Worm (Caenorhabditis elegans): ENCODE measurements around the gene arl-5.

arl-5 gene

DNA sequence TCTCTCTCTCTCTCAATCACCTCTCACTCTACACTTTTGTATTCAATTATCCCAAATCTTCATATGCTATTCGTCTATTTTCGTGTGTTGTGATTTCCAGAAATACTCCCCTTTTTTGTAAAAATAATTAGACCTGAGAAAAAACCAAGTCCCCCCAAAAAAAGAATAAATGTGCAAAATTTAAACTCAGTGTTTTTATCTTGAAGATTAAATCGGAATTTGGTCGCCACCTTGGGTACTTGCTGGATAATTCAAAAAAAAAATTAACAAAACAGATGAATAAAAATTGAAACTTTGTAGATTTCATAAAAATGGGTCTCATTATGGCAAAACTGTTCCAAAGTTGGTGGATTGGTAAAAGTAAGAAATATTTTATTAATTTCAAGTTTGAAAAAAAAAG is at the start of gene arl-5:
Gene arl-5, plus strand, starts transcription at position 301 of the 400 bp plus-strand sequence.
- no peak for TF ChIP-seq jun-1 (tag; optimal IDR thresholded peaks at IDR 0.05)
- TF ChIP-seq hmg-11 (tag; optimal IDR thresholded peaks at IDR 0.05), result no peak
- no peak for TF ChIP-seq ama-1 (optimal IDR thresholded peaks at IDR 0.05)

DNA sequence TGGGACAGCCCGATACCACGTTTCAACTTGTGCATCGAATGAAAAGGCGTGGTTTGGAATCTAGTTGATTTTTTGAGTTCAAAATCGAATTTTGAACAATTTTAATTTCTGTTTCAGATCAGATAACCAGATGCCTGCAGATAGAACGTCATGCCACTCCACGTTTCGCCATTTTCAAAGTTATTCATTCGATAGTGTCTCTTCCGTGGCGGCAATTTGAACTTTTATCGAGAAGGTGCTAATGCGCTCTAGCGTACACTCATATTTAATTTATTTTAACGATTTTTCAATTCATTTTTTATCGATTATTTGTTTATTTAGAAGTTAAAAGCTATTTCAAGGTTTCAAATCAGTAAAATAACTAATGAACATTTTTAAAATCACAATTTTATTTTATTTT is 47.1 kb upstream of the arl-5 start:
- TF ChIP-seq jun-1 (tag; optimal IDR thresholded peaks at IDR 0.05) (no peak), lin-15B (tag; optimal IDR thresholded peaks at IDR 0.05) (peak; percentile 18)

DNA sequence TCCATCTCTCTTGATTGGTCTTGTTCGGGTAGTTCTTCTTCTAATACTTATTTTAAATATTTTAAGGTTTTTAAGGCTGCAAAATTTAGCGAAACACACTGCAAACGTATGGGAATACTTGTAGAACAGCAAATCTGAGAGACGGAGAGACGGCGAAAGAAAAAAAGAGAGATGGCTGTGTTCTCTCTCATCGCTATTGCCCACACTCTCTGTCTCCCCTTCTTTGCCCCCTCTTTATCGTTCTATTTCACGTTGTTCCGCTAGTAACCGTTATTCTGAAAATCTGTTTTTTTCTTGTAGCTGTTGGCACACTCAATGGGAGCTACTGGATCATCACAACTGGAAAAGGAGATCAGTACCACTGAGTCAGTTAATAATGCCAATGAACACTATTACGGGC is 46.7 kb upstream of the arl-5 start, which contains the start of gene usp-46:
Gene usp-46, plus strand, starts transcription at position 301 of the 400 bp plus-strand sequence.
- TF ChIP-seq nhr-11 (tag; optimal IDR thresholded peaks at IDR 0.05), result no peak
- no peak for TF ChIP-seq egl-5 (tag; optimal IDR thresholded peaks at IDR 0.05)
- TF ChIP-seq nhr-28 (tag; optimal IDR thresholded peaks at IDR 0.05), result no peak
- peak; percentile 43 for TF ChIP-seq hmg-11 (tag; optimal IDR thresholded peaks at IDR 0.05)
- TF ChIP-seq nhr-25 (tag; optimal IDR thresholded peaks at IDR 0.05), result no peak
- TF ChIP-seq nfya-1 (tag; optimal IDR thresholded peaks at IDR 0.05; ENCODE audit: insufficient read depth), result peak; percentile 29
- no peak for TF ChIP-seq tbx-2 (tag; optimal IDR thresholded peaks at IDR 0.05)
- no peak for TF ChIP-seq zag-1 (tag; optimal IDR thresholded peaks at IDR 0.05)
- no peak for TF ChIP-seq ama-1 (optimal IDR thresholded peaks at IDR 0.05)
- no peak for TF ChIP-seq snpc-4 (tag; optimal IDR thresholded peaks at IDR 0.05)
- TF ChIP-seq eor-1 (tag; optimal IDR thresholded peaks at IDR 0.05), result no peak
- no peak for TF ChIP-seq fos-1 (tag; optimal IDR thresholded peaks at IDR 0.05)
- no peak for TF ChIP-seq egl-27 (tag; optimal IDR thresholded peaks at IDR 0.05)
- TF ChIP-seq jun-1 (tag; optimal IDR thresholded peaks at IDR 0.05), result no peak
- TF ChIP-seq unc-39 (tag; optimal IDR thresholded peaks at IDR 0.05), result no peak
- TF ChIP-seq lin-39 (tag; optimal IDR thresholded peaks at IDR 0.05), result peak; percentile 10
- TF ChIP-seq nhr-43 (tag; optimal IDR thresholded peaks at IDR 0.05; ENCODE audit: poor library complexity, severe bottlenecking), result no peak
- TF ChIP-seq ztf-4 (tag; optimal IDR thresholded peaks at IDR 0.05), result no peak
- no peak for TF ChIP-seq elt-1 (tag; optimal IDR thresholded peaks at IDR 0.05)
- TF ChIP-seq ceh-28 (tag; optimal IDR thresholded peaks at IDR 0.05), result no peak
- TF ChIP-seq aly-2 (tag; optimal IDR thresholded peaks at IDR 0.05), result no peak
- TF ChIP-seq nhr-12 (tag; optimal IDR thresholded peaks at IDR 0.05), result no peak
- TF ChIP-seq elt-2 (tag; optimal IDR thresholded peaks at IDR 0.05), result peak; percentile 20
- no peak for TF ChIP-seq nhr-77 (tag; optimal IDR thresholded peaks at IDR 0.05)

DNA sequence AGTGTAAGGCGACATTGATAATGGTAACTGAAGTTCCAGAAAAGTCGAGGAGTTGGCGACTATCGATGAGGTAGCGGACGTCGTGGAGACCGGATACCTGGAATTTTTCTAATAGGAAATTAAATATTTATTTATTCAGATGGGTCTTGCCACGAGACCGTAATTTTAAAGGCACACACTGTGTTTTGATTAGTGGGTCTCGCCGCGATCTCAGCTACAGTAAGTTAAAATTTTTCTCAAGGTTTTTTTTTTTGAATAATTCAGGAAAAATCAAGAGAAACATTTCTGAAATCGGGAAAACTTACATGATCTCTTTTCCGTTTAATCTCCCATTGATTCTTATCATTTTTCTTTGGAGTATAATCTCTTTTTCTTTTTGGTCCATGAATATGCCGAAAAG is 44.0 kb upstream of the arl-5 start:
- TF ChIP-seq mdl-1 (tag; optimal IDR thresholded peaks at IDR 0.05) (no peak), fkh-2 (tag; optimal IDR thresholded peaks at IDR 0.05) (no peak), unc-62 (GFP tag; optimal IDR thresholded peaks at IDR 0.05) (no peak), tbx-2 (tag; optimal IDR thresholded peaks at IDR 0.05) (no peak), ztf-4 (tag; optimal IDR thresholded peaks at IDR 0.05) (no peak), ama-1 (optimal IDR thresholded peaks at IDR 0.05) (no peak), unc-39 (tag; optimal IDR thresholded peaks at IDR 0.05) (no peak), pha-4 (tag; optimal IDR thresholded peaks at IDR 0.05) (no peak), aly-2 (tag; optimal IDR thresholded peaks at IDR 0.05) (no peak), ceh-16 (tag; optimal IDR thresholded peaks at IDR 0.05) (no peak), ceh-9 (tag; optimal IDR thresholded peaks at IDR 0.05) (no peak), nfya-1 (tag; optimal IDR thresholded peaks at IDR 0.05; ENCODE audit: insufficient read depth) (no peak), fos-1 (tag; optimal IDR thresholded peaks at IDR 0.05) (no peak), daf-12 (tag; optimal IDR thresholded peaks at IDR 0.05) (no peak), hmg-11 (tag; optimal IDR thresholded peaks at IDR 0.05) (no peak), ZK546.5 (tag; optimal IDR thresholded peaks at IDR 0.05) (no peak), fkh-10 (GFP tag; optimal IDR thresholded peaks at IDR 0.05) (no peak), elt-2 (tag; optimal IDR thresholded peaks at IDR 0.05) (no peak), jun-1 (tag; optimal IDR thresholded peaks at IDR 0.05) (no peak), nhr-28 (tag; optimal IDR thresholded peaks at IDR 0.05) (no peak)

DNA sequence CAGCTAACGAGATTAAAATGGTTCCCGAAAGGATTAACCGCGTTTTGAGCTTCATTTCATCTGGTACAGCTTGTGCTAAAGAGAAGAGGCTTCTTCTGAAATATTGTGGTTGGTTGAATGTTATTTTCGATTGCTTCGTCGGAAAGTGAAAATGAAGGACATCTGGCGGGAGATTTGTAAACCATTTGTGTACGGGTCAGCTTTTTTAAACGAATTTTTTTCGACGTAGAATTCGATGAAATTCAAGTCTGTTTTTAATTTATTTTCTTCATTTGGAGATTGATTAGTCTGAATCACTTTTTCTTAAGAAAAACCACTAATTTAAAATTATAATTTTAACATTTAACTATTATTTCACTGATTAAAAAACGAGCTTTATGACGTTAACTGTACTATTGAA is 42.8 kb upstream of the arl-5 start, which contains the start of gene sqv-3:
Gene sqv-3, minus strand, starts transcription at position 101 of the 400 bp plus-strand sequence.
- TF ChIP-seq fkh-10 (GFP tag; optimal IDR thresholded peaks at IDR 0.05) (no peak), elt-2 (tag; optimal IDR thresholded peaks at IDR 0.05) (no peak), sea-2 (GFP tag; optimal IDR thresholded peaks at IDR 0.05) (no peak), mml-1 (tag; optimal IDR thresholded peaks at IDR 0.05) (no peak), unc-39 (tag; optimal IDR thresholded peaks at IDR 0.05) (no peak), ceh-9 (tag; optimal IDR thresholded peaks at IDR 0.05) (no peak), pha-4 (tag; optimal IDR thresholded peaks at IDR 0.05) (no peak), snpc-4 (tag; optimal IDR thresholded peaks at IDR 0.05) (no peak), ama-1 (optimal IDR thresholded peaks at IDR 0.05) (no peak), daf-12 (tag; optimal IDR thresholded peaks at IDR 0.05) (no peak), nhr-43 (tag; optimal IDR thresholded peaks at IDR 0.05; ENCODE audit: poor library complexity, severe bottlenecking) (no peak), lsy-12 (tag; optimal IDR thresholded peaks at IDR 0.05) (no peak), nhr-28 (tag; optimal IDR thresholded peaks at IDR 0.05) (no peak), ztf-4 (tag; optimal IDR thresholded peaks at IDR 0.05) (no peak), ztf-11 (tag; optimal IDR thresholded peaks at IDR 0.05) (no peak), fkh-2 (tag; optimal IDR thresholded peaks at IDR 0.05) (no peak), ceh-82 (tag; optimal IDR thresholded peaks at IDR 0.05) (no peak), nhr-23 (tag; optimal IDR thresholded peaks at IDR 0.05) (no peak)
